Worm (Caenorhabditis elegans) whole organism, L3 larva: ENCODE results near the gene C18B2.3.

Source experiments
- jun-1 ChIP-seq: fragments of 150-350 bp; optimal IDR thresholded peaks from 2 replicates; lab custom pipeline; 2014; ENCODE audit warnings: missing biosample characterization, missing genetic modification reagents, missing genetic modification characterization
- nhr-28 ChIP-seq: fragments of 150-350 bp; optimal IDR thresholded peaks from 2 replicates; lab custom pipeline; 2014; ENCODE audit warnings: missing biosample characterization, missing genetic modification characterization
- pha-4 ChIP-seq: fragments of 150-350 bp; optimal IDR thresholded peaks from 2 replicates; lab custom pipeline; 2014; ENCODE audit warnings: missing biosample characterization, missing genetic modification reagents, missing genetic modification characterization

DNA sequence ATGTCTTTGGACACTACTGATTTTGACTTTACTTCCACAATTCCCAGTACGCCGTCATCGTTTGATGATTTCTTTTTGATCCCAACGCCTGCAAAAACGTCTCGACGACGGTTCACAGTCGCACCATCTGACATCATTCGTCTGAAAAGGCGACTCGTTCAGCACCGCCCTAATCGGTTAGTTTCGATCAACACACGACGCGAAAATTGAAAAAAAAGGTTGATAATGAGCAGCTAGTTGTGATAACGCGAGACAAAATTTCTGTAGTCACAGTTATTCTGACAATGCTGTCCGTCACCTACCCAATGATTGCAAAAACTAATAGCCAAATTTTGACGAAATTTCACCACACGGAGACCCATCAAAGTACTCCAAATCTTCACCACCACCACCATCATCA, 45.7 kb upstream of the C18B2.3 start:
- TF ChIP-seq pha-4 (tag; lab: Kevin White, UChicago) (no peak), nhr-28 (tag; lab: Kevin White, UChicago) (no peak), jun-1 (tag; lab: Kevin White, UChicago) (no peak)
